Fruit fly (Drosophila melanogaster) whole organism, adult: ENCODE measurements around the gene CG6770.

Experiments
- Hr96 ChIP-seq: fragments of 200-800 bp; sonication (Bioruptor generic); optimal IDR thresholded peaks from 2 replicates; lab custom pipeline; 2016; ENCODE audit warnings: missing biosample characterization, missing genetic modification characterization
- kay ChIP-seq: fragments of 200-800 bp; sonication (Bioruptor generic); peaks from one replicate; lab custom pipeline; 2016; ENCODE audit warnings: missing biosample characterization, missing genetic modification characterization, borderline replicate concordance

- TF ChIP-seq kay (GFP tag; lab: Kevin White, UChicago) (peak; percentile 93), Hr96 (GFP tag; lab: Kevin White, UChicago) (peak; percentile 62)
Observed at dm6 chr2L:12006397-12007330, 39.3 kb downstream of the CG6770 start.
